Fruit fly (Drosophila melanogaster): ENCODE measurements around the gene p53.

dm6 chr3R:23067209-23067826 is 13.4 kb upstream of the p53 start, which contains the start of gene CG17111:
- no peak for TF ChIP-seq sisA (GFP tag; IDR thresholded peaks at IDR 0.05)
- TF ChIP-seq ham (GFP tag; IDR thresholded peaks at IDR 0.05) = no peak
- TF ChIP-seq zen (tag; optimal IDR thresholded peaks at IDR 0.05) = no peak
- no peak for TF ChIP-seq klu (GFP tag; IDR thresholded peaks at IDR 0.05)
- no peak for TF ChIP-seq cad (GFP tag; optimal IDR thresholded peaks at IDR 0.05)
- TF ChIP-seq CG14965 (GFP tag; optimal IDR thresholded peaks at IDR 0.05; ENCODE audit: borderline replicate concordance) = no peak
- no peak for TF ChIP-seq Opbp (GFP tag; IDR thresholded peaks at IDR 0.05; ENCODE audit: partially characterized antibody)
